Fruit fly (Drosophila melanogaster): ENCODE measurements around the gene CG10616.

Gene CG10616

dm6 chr3L:12444040-12444439, 27.5 kb upstream of the CG10616 start (continued):
- TF ChIP-seq D (optimal IDR thresholded peaks at IDR 0.05), result no peak
- TF ChIP-seq D (GFP tag; optimal IDR thresholded peaks at IDR 0.05), result peak; percentile 72
- TF ChIP-seq CG17612 (GFP tag; IDR thresholded peaks at IDR 0.05), result no peak
- no peak for TF ChIP-seq CG1024 (GFP tag; IDR thresholded peaks at IDR 0.05)
- no peak for TF ChIP-seq D19B (GFP tag; optimal IDR thresholded peaks at IDR 0.05)
- TF ChIP-seq schlank (tag; optimal IDR thresholded peaks at IDR 0.05), result no peak
- peak; percentile 7 for TF ChIP-seq grau (tag; optimal IDR thresholded peaks at IDR 0.05)
- no peak for TF ChIP-seq CG6683 (GFP tag; optimal IDR thresholded peaks at IDR 0.05)
- TF ChIP-seq Sry-δ (GFP tag; optimal IDR thresholded peaks at IDR 0.05), result no peak
- no peak for TF ChIP-seq Ptx1 (GFP tag; IDR thresholded peaks at IDR 0.05)
- TF ChIP-seq ato (GFP tag; IDR thresholded peaks at IDR 0.05; ENCODE audit: partially characterized antibody), result no peak
- no peak for TF ChIP-seq HmgZ (tag; optimal IDR thresholded peaks at IDR 0.05)
- no peak for TF ChIP-seq wek (GFP tag; optimal IDR thresholded peaks at IDR 0.05)
- no peak for TF ChIP-seq bcd (GFP tag; optimal IDR thresholded peaks at IDR 0.05)
- no peak for TF ChIP-seq danr (GFP tag; IDR thresholded peaks at IDR 0.05)
- TF ChIP-seq Dp (GFP tag; optimal IDR thresholded peaks at IDR 0.05), result no peak
- TF ChIP-seq gcm2 (GFP tag; optimal IDR thresholded peaks at IDR 0.05), result no peak
- TF ChIP-seq br (optimal IDR thresholded peaks at IDR 0.05), result no peak
- no peak for TF ChIP-seq bowl (GFP tag; IDR thresholded peaks at IDR 0.05)
- TF ChIP-seq gce (GFP tag; IDR thresholded peaks at IDR 0.05), result no peak
- TF ChIP-seq slbo (GFP tag; IDR thresholded peaks at IDR 0.05), result no peak
- no peak for TF ChIP-seq CG12659 (GFP tag; optimal IDR thresholded peaks at IDR 0.05)
- no peak for TF ChIP-seq eve (GFP tag; optimal IDR thresholded peaks at IDR 0.05)
- no peak for TF ChIP-seq CG7745 (tag; optimal IDR thresholded peaks at IDR 0.05)
- TF ChIP-seq Hr39 (optimal IDR thresholded peaks at IDR 0.05), result no peak
- TF ChIP-seq CG8359 (GFP tag; optimal IDR thresholded peaks at IDR 0.05; ENCODE audit: borderline replicate concordance), result no peak
- peak; percentile 71 for TF ChIP-seq dmrt11E (tag; optimal IDR thresholded peaks at IDR 0.05)
- TF ChIP-seq fd96Cb (tag; optimal IDR thresholded peaks at IDR 0.05), result peak; percentile 54
- TF ChIP-seq Tbp (GFP tag; optimal IDR thresholded peaks at IDR 0.05), result no peak
- TF ChIP-seq Fer1 (GFP tag; optimal IDR thresholded peaks at IDR 0.05), result no peak
- no peak for TF ChIP-seq CG34224 (GFP tag; IDR thresholded peaks at IDR 0.05; ENCODE audit: partially characterized antibody)
- TF ChIP-seq jigr1 (GFP tag; IDR thresholded peaks at IDR 0.05), result no peak
- no peak for TF ChIP-seq Trl (optimal IDR thresholded peaks at IDR 0.05)
- TF ChIP-seq Trl (GFP tag; optimal IDR thresholded peaks at IDR 0.05), result no peak
- no peak for TF ChIP-seq CG6813 (GFP tag; optimal IDR thresholded peaks at IDR 0.05)
- no peak for TF ChIP-seq Dip2 (GFP tag; IDR thresholded peaks at IDR 0.05)
- TF ChIP-seq Spps (tag; optimal IDR thresholded peaks at IDR 0.05), result no peak
- TF ChIP-seq seq (GFP tag; IDR thresholded peaks at IDR 0.05), result no peak
- TF ChIP-seq MBD-R2 (GFP tag; IDR thresholded peaks at IDR 0.05), result no peak
- no peak for TF ChIP-seq CG14050 (GFP tag; IDR thresholded peaks at IDR 0.05)
- TF ChIP-seq fru (optimal IDR thresholded peaks at IDR 0.05), result no peak
- no peak for TF ChIP-seq shn (GFP tag; optimal IDR thresholded peaks at IDR 0.05)
- TF ChIP-seq inv (GFP tag; IDR thresholded peaks at IDR 0.05; ENCODE audit: partially characterized antibody), result no peak
- TF ChIP-seq Oaz (GFP tag; IDR thresholded peaks at IDR 0.05), result no peak
- TF ChIP-seq chif (GFP tag; optimal IDR thresholded peaks at IDR 0.05), result no peak
- peak in 1 of 2 experiments; percentile 22 for TF ChIP-seq bsh (GFP tag; optimal IDR thresholded peaks at IDR 0.05)
- TF ChIP-seq Scr (GFP tag; IDR thresholded peaks at IDR 0.05; ENCODE audit: partially characterized antibody), result no peak
- no peak for TF ChIP-seq ftz-f1 (GFP tag; optimal IDR thresholded peaks at IDR 0.05)
- TF ChIP-seq CG34422 (GFP tag; IDR thresholded peaks at IDR 0.05), result no peak
- TF ChIP-seq yki (optimal IDR thresholded peaks at IDR 0.05), result no peak
- no peak for TF ChIP-seq sisA (GFP tag; IDR thresholded peaks at IDR 0.05)
- no peak for TF ChIP-seq pum (GFP tag; optimal IDR thresholded peaks at IDR 0.05)
- TF ChIP-seq Stat92E (GFP tag; optimal IDR thresholded peaks at IDR 0.05), result peak in 1 of 3 experiments; percentile 13
- no peak for TF ChIP-seq bigmax (GFP tag; optimal IDR thresholded peaks at IDR 0.05)
